Worm (Caenorhabditis elegans): ENCODE data around the gene golg-2.

DNA sequence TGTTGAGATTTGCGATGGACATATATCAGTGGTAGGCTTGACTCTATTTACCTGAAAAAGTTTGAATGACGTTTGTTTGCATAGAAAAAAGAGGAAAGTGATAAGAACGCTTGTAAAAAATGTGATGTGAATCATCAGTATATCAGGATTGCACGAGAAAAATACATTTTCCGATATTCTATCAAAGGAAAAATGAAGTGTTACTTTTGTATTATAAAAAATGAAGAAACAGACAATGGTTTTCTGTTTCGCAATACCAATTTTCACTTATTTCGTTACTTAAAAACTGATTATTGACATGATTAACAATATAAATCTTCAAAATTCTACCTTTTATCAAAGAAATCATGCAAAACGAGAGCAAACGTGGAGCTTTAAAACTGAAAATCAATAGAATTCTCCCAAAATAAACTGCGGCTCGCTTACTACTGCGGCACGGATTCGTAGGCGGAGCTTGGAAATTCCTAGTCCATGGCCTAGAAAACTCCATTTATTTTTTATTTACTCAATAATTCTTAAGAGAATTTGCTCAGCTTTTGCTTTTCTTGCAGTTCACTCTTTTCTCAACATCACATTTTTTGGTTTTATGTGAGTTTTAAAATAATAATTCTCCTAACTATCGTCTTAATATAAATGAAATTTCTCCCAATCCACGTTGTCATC lies 46.2 kb downstream of the golg-2 start, which contains the start of the genes eif-1 and vps-24:
- TF ChIP-seq snpc-4 (tag; optimal IDR thresholded peaks at IDR 0.05) (peak; percentile 74), skn-1 (tag; optimal IDR thresholded peaks at IDR 0.05) (no peak), nhr-77 (tag; optimal IDR thresholded peaks at IDR 0.05) (no peak), pqm-1 (tag; optimal IDR thresholded peaks at IDR 0.05) (no peak), R02D3.7 (tag; optimal IDR thresholded peaks at IDR 0.05) (no peak)

Data from whole organism, L3 larva.